Worm (Caenorhabditis elegans): Measurements from ENCODE around the gene Y49F6C.7.

DNA sequence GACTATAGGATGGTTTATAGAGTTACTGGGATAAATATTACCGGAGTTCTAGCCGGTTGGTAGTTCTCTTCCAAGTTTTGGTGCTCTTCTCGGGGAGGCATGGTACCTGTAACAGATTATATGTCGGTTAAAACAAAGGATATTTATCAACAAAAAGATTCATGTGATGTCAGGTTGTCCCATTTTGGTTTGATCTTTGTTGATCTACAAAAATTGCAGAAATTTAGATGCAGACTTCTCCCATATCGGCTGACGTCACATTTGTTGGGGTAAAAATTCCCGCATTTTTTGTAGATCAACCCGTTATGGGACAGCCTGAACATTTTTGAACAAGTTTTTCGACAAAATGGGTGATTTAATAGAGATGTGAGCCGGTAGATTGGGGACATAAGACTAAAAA, at the start of gene Y49F6C.7:
- no peak for TF ChIP-seq dao-5 (tag; optimal IDR thresholded peaks at IDR 0.05)
- no peak for TF ChIP-seq him-1 (tag; optimal IDR thresholded peaks at IDR 0.05)
